Worm (Caenorhabditis elegans) whole organism, L3 larva: ENCODE results near the gene srh-287.

Source experiments
- R02D3.7 ChIP-seq: fragments of 150-350 bp; optimal IDR thresholded peaks from 2 replicates; lab custom pipeline; 2014; ENCODE audit warnings: missing biosample characterization, missing genetic modification characterization
- ama-1 ChIP-seq: fragments of 150-350 bp; optimal IDR thresholded peaks from 2 replicates; lab custom pipeline; 2018
- egl-5 ChIP-seq: fragments of 150-350 bp; optimal IDR thresholded peaks from 2 replicates; lab custom pipeline; 2017; ENCODE audit warnings: missing biosample characterization, missing genetic modification reagents, missing genetic modification characterization, inconsistent platforms
- elt-2 ChIP-seq: sonication (generic microtip); optimal IDR thresholded peaks from 2 replicates; lab custom pipeline; 2016; ENCODE audit warnings: missing genetic modification reagents, mild to moderate bottlenecking, missing genetic modification characterization, missing compliant biosample characterization
- eor-1 ChIP-seq, 2 experiments: fragments of 150-350 bp; optimal IDR thresholded peaks; 2 replicates each; lab custom pipeline; 2014 to 2018; ENCODE audit warnings: missing biosample characterization in 2 of 2, missing genetic modification characterization in 2 of 2
- fkh-10 ChIP-seq: sonication (generic microtip); optimal IDR thresholded peaks from 2 replicates; lab custom pipeline; 2017; ENCODE audit warnings: missing biosample characterization, missing genetic modification reagents, missing genetic modification characterization
- lin-15B ChIP-seq: fragments of 150-350 bp; optimal IDR thresholded peaks from 2 replicates; lab custom pipeline; 2014; ENCODE audit warnings: missing biosample characterization, missing genetic modification characterization
- lsy-12 ChIP-seq: sonication (generic microtip); optimal IDR thresholded peaks from 2 replicates; lab custom pipeline; 2016; ENCODE audit warnings: mild to moderate bottlenecking, missing genetic modification characterization, missing compliant biosample characterization
- nhr-28 ChIP-seq: fragments of 150-350 bp; optimal IDR thresholded peaks from 2 replicates; lab custom pipeline; 2014; ENCODE audit warnings: missing biosample characterization, missing genetic modification characterization
- nhr-77 ChIP-seq: fragments of 150-350 bp; optimal IDR thresholded peaks from 2 replicates; lab custom pipeline; 2014; ENCODE audit warnings: missing biosample characterization, missing genetic modification characterization
- snpc-4 ChIP-seq: fragments of 150-350 bp; optimal IDR thresholded peaks from 2 replicates; lab custom pipeline; 2014; ENCODE audit warnings: missing biosample characterization, missing genetic modification characterization
- unc-62 ChIP-seq: fragments of 150-350 bp; sonication (generic microtip); optimal IDR thresholded peaks from 4 replicates; lab custom pipeline; 2014; ENCODE audit warnings: missing biosample characterization, missing genetic modification reagents, missing genetic modification characterization
- ztf-4 ChIP-seq: fragments of 150-350 bp; optimal IDR thresholded peaks from 2 replicates; lab custom pipeline; 2014; ENCODE audit warnings: missing biosample characterization, missing genetic modification characterization

ce11 chrV:17845370-17845967 lies 44.8 kb downstream of the srh-287 start:
- TF ChIP-seq elt-2 (tag; lab: Kevin White, UChicago) (no peak), lsy-12 (no peak), R02D3.7 (tag; lab: Kevin White, UChicago) (no peak), nhr-77 (no peak), egl-5 (tag; lab: Kevin White, UChicago) (no peak), lin-15B (no peak), ztf-4 (no peak), ama-1 (lab: Kevin White, UChicago) (no peak), unc-62 (GFP tag; lab: Kevin White, UChicago) (no peak), eor-1 (tag; optimal IDR thresholded peaks at IDR 0.05; lab: Kevin White, UChicago) (no peak), snpc-4 (tag; lab: Kevin White, UChicago) (no peak), fkh-10 (no peak), nhr-28 (tag; lab: Kevin White, UChicago) (no peak)
